Worm (Caenorhabditis elegans) whole organism, young adult: ENCODE data around the gene srt-39.

ENCODE experiments used
- ama-1 ChIP-seq, 3 experiments: fragments of 150-350 bp in 1 of 3; sonication (generic microtip) in 2 of 3; optimal IDR thresholded peaks; 2 replicates each; lab custom pipeline; 2014 to 2018; ENCODE audit warnings: missing biosample characterization in 2 of 3, missing genetic modification characterization in 2 of 3, missing genetic modification reagents in 2 of 3
- lag-1 ChIP-seq: fragments of 200-800 bp; sonication (Bioruptor generic); IDR thresholded peaks from 2 replicates; pipeline ENCODE4 v1.3.6; 2022; ENCODE audit warnings: missing genetic modification reagents, missing genetic modification characterization, missing compliant biosample characterization
- lin-54 ChIP-seq: fragments of 200-800 bp; sonication (Bioruptor generic); optimal IDR thresholded peaks from 2 replicates; lab custom pipeline; 2018; ENCODE audit warnings: mild to moderate bottlenecking, missing genetic modification characterization, missing compliant biosample characterization
- snpc-1.1 ChIP-seq: sonication (generic microtip); optimal IDR thresholded peaks from 2 replicates; lab custom pipeline; 2017; ENCODE audit warnings: missing genetic modification characterization, mild to moderate bottlenecking, missing compliant biosample characterization, antibody characterized with exemption, moderate library complexity, missing genotype, missing genetic modification reagents; ENCODE audit not compliant: insufficient read depth

DNA sequence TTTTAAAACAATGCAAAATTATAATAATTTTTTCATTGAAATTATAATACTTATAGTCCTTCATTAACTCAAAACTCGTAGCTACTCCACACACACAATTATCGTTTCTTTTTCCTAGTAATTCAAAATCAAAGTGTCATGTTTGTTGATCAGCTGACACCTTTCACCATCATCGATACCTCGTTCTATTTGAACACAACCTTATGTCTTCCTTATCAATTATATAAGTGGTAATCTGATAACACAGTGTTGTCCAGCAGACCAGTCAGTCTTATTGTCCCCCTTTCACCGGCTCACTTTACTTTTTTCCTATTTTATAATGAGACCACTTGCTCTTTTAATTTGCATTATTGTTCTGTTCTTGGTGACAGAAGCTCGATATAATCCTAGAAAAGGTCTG lies 28.1 kb downstream of the srt-39 start, which contains the start of the genes T28H10.2 and lgmn-1:
- TF ChIP-seq ama-1 (optimal IDR thresholded peaks at IDR 0.05; lab: Kevin White, UChicago), result no peak
- no peak for TF ChIP-seq ama-1 (GFP tag; optimal IDR thresholded peaks at IDR 0.05; lab: Kevin White, UChicago)
- TF ChIP-seq snpc-1.1 (tag; lab: Kevin White, UChicago), result no peak
- no peak for TF ChIP-seq lin-54 (GFP tag; lab: Kevin White, UChicago)
- no peak for TF ChIP-seq lag-1 (GFP tag; lab: Robert Waterston, UW)
